Worm (Caenorhabditis elegans): ENCODE measurements around the gene F09B12.5.

The F09B12.5 gene

DNA sequence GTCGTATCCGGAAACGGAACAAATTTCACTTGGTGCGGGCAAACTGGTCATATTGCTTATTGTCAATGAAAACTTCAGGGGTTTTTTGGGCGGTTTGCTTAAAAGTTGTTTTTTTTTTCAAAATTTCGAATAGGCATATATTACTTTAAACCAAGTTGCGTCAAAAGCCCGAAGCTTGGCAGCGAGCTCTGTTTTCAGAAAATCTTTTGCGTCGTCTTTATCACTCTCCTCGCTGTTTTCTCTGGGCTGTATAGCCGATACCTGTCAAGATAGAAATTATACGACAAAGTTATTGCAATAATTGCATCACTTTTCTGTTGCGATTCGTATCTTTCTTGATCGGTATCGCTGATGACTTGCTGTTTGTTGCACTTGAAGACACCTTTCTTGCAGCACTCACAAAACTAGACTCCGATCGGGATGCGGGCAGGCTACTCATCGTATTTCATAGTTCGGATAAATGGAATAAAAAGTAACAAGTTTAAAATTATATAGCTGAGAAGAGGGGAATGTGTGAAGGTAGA is 8.4 kb upstream of the F09B12.5 start, which contains the start of the genes H40L08.3 and H40L08.9:
TSS of gene H40L08.3 (minus strand) at position 51 of the 524 bp plus-strand sequence.
TSS of gene H40L08.9 (minus strand) at position 439 of the 524 bp plus-strand sequence.
- TF ChIP-seq ceh-36 (tag; optimal IDR thresholded peaks at IDR 0.05): no peak
- TF ChIP-seq sea-1 (GFP tag; conservative IDR thresholded peaks at IDR 0.05): no peak
- no peak for TF ChIP-seq tbx-37 (GFP tag; conservative IDR thresholded peaks at IDR 0.05)
- no peak for TF ChIP-seq B0310.2 (tag; optimal IDR thresholded peaks at IDR 0.05)
- no peak for TF ChIP-seq ets-7 (tag; optimal IDR thresholded peaks at IDR 0.05)
- no peak for TF ChIP-seq F13C5.2 (tag; optimal IDR thresholded peaks at IDR 0.05)
- no peak for TF ChIP-seq tbx-11 (GFP tag; IDR thresholded peaks at IDR 0.05)
- TF ChIP-seq hmg-4 (GFP tag; optimal IDR thresholded peaks at IDR 0.05): no peak
- no peak for TF ChIP-seq pes-1 (GFP tag; IDR thresholded peaks at IDR 0.05)
- no peak for TF ChIP-seq aly-1 (tag; optimal IDR thresholded peaks at IDR 0.05)
- no peak for TF ChIP-seq ama-1 (optimal IDR thresholded peaks at IDR 0.05)
- no peak for TF ChIP-seq tra-4 (tag; optimal IDR thresholded peaks at IDR 0.05)
- no peak for TF ChIP-seq hmbx-1 (tag; optimal IDR thresholded peaks at IDR 0.05)
- TF ChIP-seq ceh-13 (GFP tag; optimal IDR thresholded peaks at IDR 0.05): no peak
- TF ChIP-seq flt-1 (GFP tag; IDR thresholded peaks at IDR 0.05): no peak
- no peak for TF ChIP-seq hnd-1 (tag; optimal IDR thresholded peaks at IDR 0.05)
- TF ChIP-seq scrt-1 (GFP tag; IDR thresholded peaks at IDR 0.05): no peak

DNA sequence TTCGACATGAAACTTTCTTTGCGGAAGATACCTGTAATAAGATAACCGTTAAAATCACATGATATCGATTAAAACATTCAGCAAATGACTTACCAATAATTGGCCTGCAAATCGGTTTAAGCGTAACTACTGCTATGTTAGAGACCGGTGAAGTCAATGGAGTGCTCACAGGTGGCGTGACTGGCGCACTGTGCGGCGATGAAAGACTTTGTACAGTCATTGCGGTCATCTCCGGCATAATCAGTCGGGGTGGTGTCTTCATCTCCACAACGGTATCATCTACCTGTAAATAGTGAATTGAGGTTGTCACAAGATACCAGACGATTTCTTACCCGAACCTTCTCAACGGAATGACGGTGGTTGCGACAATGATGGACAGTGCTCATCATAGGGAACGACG is 7.6 kb upstream of the F09B12.5 start:
- TF ChIP-seq B0310.2 (tag; optimal IDR thresholded peaks at IDR 0.05) (no peak), pes-1 (GFP tag; IDR thresholded peaks at IDR 0.05) (no peak), hmbx-1 (tag; optimal IDR thresholded peaks at IDR 0.05) (no peak), hnd-1 (tag; optimal IDR thresholded peaks at IDR 0.05) (no peak), sea-1 (GFP tag; conservative IDR thresholded peaks at IDR 0.05) (no peak)

DNA sequence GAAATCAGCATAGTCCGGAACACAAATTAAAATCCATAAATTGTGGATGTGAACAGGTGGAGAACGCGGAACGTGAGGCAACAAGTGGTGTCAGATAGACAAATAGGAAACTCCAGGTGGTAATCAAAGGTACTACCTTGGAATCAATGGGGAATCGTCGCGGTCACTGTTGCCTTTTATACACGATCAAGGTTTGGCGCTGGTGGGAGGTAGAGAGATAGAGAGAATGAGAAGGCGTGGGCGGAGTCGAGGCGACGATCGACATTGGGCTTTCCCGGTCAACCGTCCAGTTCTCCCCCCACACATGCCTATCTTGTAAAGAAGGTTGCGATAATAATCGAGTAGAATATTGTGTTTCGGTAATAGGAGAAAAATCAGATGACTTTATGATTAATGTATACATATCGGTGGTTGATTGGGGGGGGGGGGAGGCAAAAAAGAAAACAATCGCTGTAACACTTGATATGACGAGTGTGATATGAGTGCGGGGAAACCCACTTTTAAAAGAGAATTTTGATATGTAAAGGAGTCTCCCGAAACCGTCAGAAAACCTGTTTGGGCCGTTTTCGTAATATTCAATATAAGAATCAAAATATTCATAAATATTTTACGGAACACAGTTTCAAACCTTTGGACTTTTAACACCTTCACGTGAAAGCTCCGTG is 6.8 kb upstream of the F09B12.5 start, which contains the start of the genes H40L08.8, H40L08.2 and H40L08.7:
TSS of gene H40L08.8 (minus strand) at position 37 of the 665 bp plus-strand sequence.
TSS of gene H40L08.2 (minus strand) at position 148 of the 665 bp plus-strand sequence.
TSS of gene H40L08.7 (minus strand) at position 148 of the 665 bp plus-strand sequence.
- no peak for TF ChIP-seq ceh-13 (GFP tag; optimal IDR thresholded peaks at IDR 0.05)
- TF ChIP-seq B0310.2 (tag; optimal IDR thresholded peaks at IDR 0.05): no peak
- TF ChIP-seq tbx-37 (GFP tag; conservative IDR thresholded peaks at IDR 0.05): no peak
- TF ChIP-seq ama-1 (optimal IDR thresholded peaks at IDR 0.05): no peak
- no peak for TF ChIP-seq F13C5.2 (tag; optimal IDR thresholded peaks at IDR 0.05)
- TF ChIP-seq tra-4 (tag; optimal IDR thresholded peaks at IDR 0.05): no peak
- TF ChIP-seq ceh-36 (tag; optimal IDR thresholded peaks at IDR 0.05): no peak
- no peak for TF ChIP-seq ets-7 (tag; optimal IDR thresholded peaks at IDR 0.05)

DNA sequence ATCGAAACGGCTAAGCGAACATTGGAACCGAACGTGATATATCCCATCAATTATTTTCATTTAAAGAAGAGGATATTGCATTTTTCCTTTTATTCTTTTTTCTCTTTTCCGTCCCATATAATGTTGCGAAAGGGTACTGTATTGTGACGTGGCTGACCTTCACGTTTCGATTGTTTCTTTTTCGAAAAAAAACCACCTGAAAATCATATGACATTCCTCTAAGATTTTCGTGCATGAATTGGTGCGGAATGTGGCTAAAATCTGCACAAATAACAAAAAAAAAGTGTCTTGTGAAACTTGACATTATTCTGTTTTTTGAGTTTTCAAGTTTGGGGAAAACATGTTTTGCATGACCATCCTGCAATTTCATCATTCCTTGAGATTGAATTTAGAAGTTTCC is 6.2 kb upstream of the F09B12.5 start:
- no peak for TF ChIP-seq tbx-11 (GFP tag; IDR thresholded peaks at IDR 0.05)
- no peak for TF ChIP-seq ceh-13 (GFP tag; optimal IDR thresholded peaks at IDR 0.05)
- no peak for TF ChIP-seq hmg-4 (GFP tag; optimal IDR thresholded peaks at IDR 0.05)
- no peak for TF ChIP-seq aly-1 (tag; optimal IDR thresholded peaks at IDR 0.05)
- no peak for TF ChIP-seq hnd-1 (tag; optimal IDR thresholded peaks at IDR 0.05)
- no peak for TF ChIP-seq F13C5.2 (tag; optimal IDR thresholded peaks at IDR 0.05)
- TF ChIP-seq hmbx-1 (tag; optimal IDR thresholded peaks at IDR 0.05): no peak
- TF ChIP-seq B0310.2 (tag; optimal IDR thresholded peaks at IDR 0.05): no peak
- TF ChIP-seq flt-1 (GFP tag; IDR thresholded peaks at IDR 0.05): no peak
- no peak for TF ChIP-seq ets-7 (tag; optimal IDR thresholded peaks at IDR 0.05)
- TF ChIP-seq scrt-1 (GFP tag; IDR thresholded peaks at IDR 0.05): no peak
- no peak for TF ChIP-seq sea-1 (GFP tag; conservative IDR thresholded peaks at IDR 0.05)
- no peak for TF ChIP-seq tbx-37 (GFP tag; conservative IDR thresholded peaks at IDR 0.05)

DNA sequence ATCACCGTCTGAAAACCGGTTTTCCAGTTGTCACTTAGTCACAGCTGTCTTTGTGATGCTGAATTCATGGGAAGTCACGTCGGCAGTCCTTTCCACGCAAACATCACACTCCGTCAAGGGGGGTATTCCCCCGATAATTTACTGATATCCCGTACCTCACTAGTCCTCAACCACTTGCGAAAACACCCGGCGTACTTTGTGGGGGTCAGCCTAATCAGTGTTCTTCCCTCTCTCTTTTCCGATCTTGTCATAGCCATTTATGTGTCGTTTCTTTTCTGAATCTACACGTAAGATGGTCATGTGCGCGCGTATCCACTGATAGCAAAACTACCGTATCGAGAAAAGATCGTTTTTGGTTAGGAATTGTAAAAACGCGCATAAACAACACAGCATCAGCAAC is 5.1 kb upstream of the F09B12.5 start:
- TF ChIP-seq B0310.2 (tag; optimal IDR thresholded peaks at IDR 0.05) (no peak), ets-7 (tag; optimal IDR thresholded peaks at IDR 0.05) (no peak), F13C5.2 (tag; optimal IDR thresholded peaks at IDR 0.05) (no peak), hnd-1 (tag; optimal IDR thresholded peaks at IDR 0.05) (no peak), flt-1 (GFP tag; IDR thresholded peaks at IDR 0.05) (no peak), tbx-37 (GFP tag; conservative IDR thresholded peaks at IDR 0.05) (no peak), tra-4 (tag; optimal IDR thresholded peaks at IDR 0.05) (no peak), ceh-36 (tag; optimal IDR thresholded peaks at IDR 0.05) (no peak), hmg-4 (GFP tag; optimal IDR thresholded peaks at IDR 0.05) (no peak), scrt-1 (GFP tag; IDR thresholded peaks at IDR 0.05) (no peak), hmbx-1 (tag; optimal IDR thresholded peaks at IDR 0.05) (no peak), ama-1 (optimal IDR thresholded peaks at IDR 0.05) (no peak), ceh-13 (GFP tag; optimal IDR thresholded peaks at IDR 0.05) (no peak), sea-1 (GFP tag; conservative IDR thresholded peaks at IDR 0.05) (no peak), tbx-11 (GFP tag; IDR thresholded peaks at IDR 0.05) (no peak), pes-1 (GFP tag; IDR thresholded peaks at IDR 0.05) (no peak)

DNA sequence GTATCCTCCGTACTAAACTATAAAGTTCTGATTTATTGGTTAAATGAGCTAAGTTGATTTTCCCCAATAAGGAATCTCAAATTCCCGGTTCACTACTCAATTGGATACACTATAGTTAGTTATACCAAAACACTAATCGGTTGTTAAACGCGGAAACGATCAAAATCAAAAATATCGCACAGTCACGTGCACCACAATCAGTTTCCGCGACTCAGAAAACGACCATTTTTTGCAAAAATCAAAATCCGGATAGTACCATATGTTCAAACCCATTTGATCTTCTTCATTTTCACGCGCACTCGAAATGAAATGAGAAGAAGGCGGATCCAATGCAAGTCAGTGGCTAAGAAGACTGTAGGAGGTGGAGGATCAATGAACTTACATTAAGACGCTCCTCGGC is 3.0 kb upstream of the F09B12.5 start:
- TF ChIP-seq scrt-1 (GFP tag; IDR thresholded peaks at IDR 0.05): no peak
- no peak for TF ChIP-seq ama-1 (optimal IDR thresholded peaks at IDR 0.05)
- no peak for TF ChIP-seq flt-1 (GFP tag; IDR thresholded peaks at IDR 0.05)
- no peak for TF ChIP-seq hmbx-1 (tag; optimal IDR thresholded peaks at IDR 0.05)
- TF ChIP-seq F13C5.2 (tag; optimal IDR thresholded peaks at IDR 0.05): no peak
- TF ChIP-seq aly-1 (tag; optimal IDR thresholded peaks at IDR 0.05): no peak
- no peak for TF ChIP-seq ceh-36 (tag; optimal IDR thresholded peaks at IDR 0.05)
- TF ChIP-seq tbx-37 (GFP tag; conservative IDR thresholded peaks at IDR 0.05): no peak
- TF ChIP-seq hmg-4 (GFP tag; optimal IDR thresholded peaks at IDR 0.05): no peak
- TF ChIP-seq pes-1 (GFP tag; IDR thresholded peaks at IDR 0.05): no peak
- no peak for TF ChIP-seq sea-1 (GFP tag; conservative IDR thresholded peaks at IDR 0.05)

DNA sequence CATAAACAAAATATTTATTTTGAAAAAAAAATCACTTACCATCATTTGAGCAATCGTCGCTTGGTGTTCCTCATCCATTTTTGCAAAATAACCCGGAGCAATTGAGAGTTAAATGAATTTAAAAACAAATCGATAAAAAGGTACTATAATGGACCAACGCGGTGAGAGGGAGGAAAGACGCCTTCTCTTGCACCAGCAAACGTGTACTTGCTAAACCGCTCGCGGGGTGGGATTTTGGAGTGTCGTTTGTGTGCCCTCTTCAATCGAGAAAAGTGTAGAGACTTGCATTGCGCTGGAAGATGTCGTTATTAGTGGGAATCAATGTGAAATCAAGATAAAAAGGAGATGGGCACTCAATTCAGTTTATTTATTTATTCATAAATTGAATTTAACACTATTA is 700 bp upstream of the F09B12.5 start, which contains the start of gene H40L08.1:
TSS of gene H40L08.1 (minus strand) at position 292 of the 400 bp plus-strand sequence.
- TF ChIP-seq tbx-37 (GFP tag; conservative IDR thresholded peaks at IDR 0.05): 0 out of 2 replicates have a peak, but pooled peaks have one; percentile 13
- no peak for TF ChIP-seq aly-1 (tag; optimal IDR thresholded peaks at IDR 0.05)
